Fruit fly (Drosophila melanogaster) whole organism, pupa: Measurements from ENCODE around the gene alt.

Experiments used
- CG10348 ChIP-seq: fragments of 200-800 bp; sonication (Bioruptor generic); IDR thresholded peaks from 2 replicates; pipeline ENCODE4 v1.3.6; 2022; ENCODE audit warnings: missing biosample characterization, missing genetic modification characterization
- CG12605 ChIP-seq: fragments of 200-800 bp; sonication (Bioruptor generic); IDR thresholded peaks from 2 replicates; pipeline ENCODE4 v1.3.6; 2022; ENCODE audit warnings: missing biosample characterization, missing genetic modification characterization
- CG13204 ChIP-seq: fragments of 200-800 bp; sonication (Bioruptor generic); optimal IDR thresholded peaks from 2 replicates; lab custom pipeline; 2018; ENCODE audit warnings: missing biosample characterization, mild to moderate bottlenecking, missing genetic modification characterization, moderate library complexity
- CG14655 ChIP-seq: fragments of 200-800 bp; sonication (Bioruptor generic); optimal IDR thresholded peaks from 3 replicates; lab custom pipeline; 2017; ENCODE audit warnings: mild to moderate bottlenecking, missing biosample characterization, missing genetic modification reagents, missing genetic modification characterization
- CG15710 ChIP-seq: fragments of 200-800 bp; sonication (Bioruptor generic); optimal IDR thresholded peaks from 2 replicates; lab custom pipeline; 2018; ENCODE audit warnings: missing biosample characterization, mild to moderate bottlenecking, missing genetic modification characterization, moderate library complexity
- CG17806 ChIP-seq: fragments of 200-800 bp; sonication (Bioruptor generic); optimal IDR thresholded peaks from 2 replicates; lab custom pipeline; 2018; ENCODE audit warnings: missing biosample characterization, mild to moderate bottlenecking, missing genetic modification characterization, moderate library complexity
- CG32121 ChIP-seq: fragments of 200-800 bp; sonication (Bioruptor generic); IDR thresholded peaks from 2 replicates; pipeline ENCODE4 v1.3.6; 2022; ENCODE audit warnings: missing biosample characterization, missing genetic modification characterization
- CG34367 ChIP-seq: fragments of 200-800 bp; sonication (Bioruptor generic); optimal IDR thresholded peaks from 2 replicates; lab custom pipeline; 2018; ENCODE audit warnings: missing biosample characterization, mild to moderate bottlenecking, missing genetic modification characterization
- CG4496 ChIP-seq: fragments of 200-800 bp; sonication (Bioruptor generic); IDR thresholded peaks from 3 replicates; pipeline ENCODE4 v1.3.6; 2022; ENCODE audit warnings: missing biosample characterization, missing genetic modification characterization
- CG8159 ChIP-seq: fragments of 200-800 bp; sonication (Bioruptor generic); optimal IDR thresholded peaks from 3 replicates; lab custom pipeline; 2018; ENCODE audit warnings: missing biosample characterization, mild to moderate bottlenecking, missing genetic modification characterization, moderate library complexity
- CG8301 ChIP-seq: fragments of 200-800 bp; sonication (Bioruptor generic); optimal IDR thresholded peaks from 2 replicates; lab custom pipeline; 2018; ENCODE audit warnings: missing biosample characterization, mild to moderate bottlenecking, missing genetic modification characterization
- CG9948 ChIP-seq: fragments of 200-800 bp; sonication (Bioruptor generic); optimal IDR thresholded peaks from 2 replicates; lab custom pipeline; 2018; ENCODE audit warnings: missing biosample characterization, mild to moderate bottlenecking, missing genetic modification characterization, moderate library complexity
- D1 ChIP-seq: fragments of 200-800 bp; sonication (Bioruptor generic); optimal IDR thresholded peaks from 2 replicates; lab custom pipeline; 2018; ENCODE audit warnings: missing biosample characterization, mild to moderate bottlenecking, missing genetic modification characterization, moderate library complexity
- EcR ChIP-seq: fragments of 200-800 bp; sonication (Bioruptor generic); optimal IDR thresholded peaks from 3 replicates; lab custom pipeline; 2019; ENCODE audit warnings: missing biosample characterization, missing genetic modification characterization, mild to moderate bottlenecking, moderate library complexity, missing genetic modification reagents
- Ets98B ChIP-seq: fragments of 200-800 bp; sonication (Bioruptor generic); IDR thresholded peaks from 2 replicates; pipeline ENCODE4 v1.3.6; 2022; ENCODE audit warnings: missing biosample characterization, missing genetic modification characterization
- Pif1A ChIP-seq: fragments of 200-800 bp; sonication (Bioruptor generic); optimal IDR thresholded peaks from 3 replicates; lab custom pipeline; 2016; ENCODE audit warnings: missing biosample characterization, missing genetic modification characterization
- Pif1B ChIP-seq: fragments of 200-800 bp; sonication (Bioruptor generic); optimal IDR thresholded peaks from 3 replicates; lab custom pipeline; 2016; ENCODE audit warnings: missing biosample characterization, missing genetic modification characterization
- Snoo ChIP-seq: fragments of 200-800 bp; sonication (Bioruptor generic); optimal IDR thresholded peaks from 3 replicates; lab custom pipeline; 2017; ENCODE audit warnings: missing biosample characterization, mild to moderate bottlenecking, missing genetic modification characterization, inconsistent platforms
- fd96Ca ChIP-seq: fragments of 200-800 bp; sonication (Bioruptor generic); IDR thresholded peaks from 3 replicates; pipeline ENCODE4 v1.3.6; 2022; ENCODE audit warnings: missing biosample characterization, missing genetic modification characterization
- gl ChIP-seq: fragments of 200-800 bp; sonication (Bioruptor generic); optimal IDR thresholded peaks from 2 replicates; lab custom pipeline; 2018; ENCODE audit warnings: missing biosample characterization, mild to moderate bottlenecking, missing genetic modification characterization
- rn ChIP-seq: fragments of 200-800 bp; sonication (Bioruptor generic); IDR thresholded peaks from 2 replicates; pipeline ENCODE4 v1.3.6; 2022; ENCODE audit warnings: missing biosample characterization, missing genetic modification characterization

Gene alt

dm6 chr3R:17681611-17682243 lies 588 bp downstream of the alt start:
- TF ChIP-seq rn (GFP tag; lab: Robert Waterston, UW): no peak
- no peak for TF ChIP-seq CG14655 (GFP tag; lab: Kevin White, UChicago)
- no peak for TF ChIP-seq CG17806 (tag; lab: Kevin White, UChicago)
- TF ChIP-seq Pif1B: no peak
- no peak for TF ChIP-seq CG12605 (GFP tag; lab: Robert Waterston, UW)
- peak; percentile 85 for TF ChIP-seq EcR
- TF ChIP-seq fd96Ca (GFP tag; lab: Robert Waterston, UW): no peak
- no peak for TF ChIP-seq Snoo (tag; lab: Kevin White, UChicago)
- TF ChIP-seq gl: no peak

DNA sequence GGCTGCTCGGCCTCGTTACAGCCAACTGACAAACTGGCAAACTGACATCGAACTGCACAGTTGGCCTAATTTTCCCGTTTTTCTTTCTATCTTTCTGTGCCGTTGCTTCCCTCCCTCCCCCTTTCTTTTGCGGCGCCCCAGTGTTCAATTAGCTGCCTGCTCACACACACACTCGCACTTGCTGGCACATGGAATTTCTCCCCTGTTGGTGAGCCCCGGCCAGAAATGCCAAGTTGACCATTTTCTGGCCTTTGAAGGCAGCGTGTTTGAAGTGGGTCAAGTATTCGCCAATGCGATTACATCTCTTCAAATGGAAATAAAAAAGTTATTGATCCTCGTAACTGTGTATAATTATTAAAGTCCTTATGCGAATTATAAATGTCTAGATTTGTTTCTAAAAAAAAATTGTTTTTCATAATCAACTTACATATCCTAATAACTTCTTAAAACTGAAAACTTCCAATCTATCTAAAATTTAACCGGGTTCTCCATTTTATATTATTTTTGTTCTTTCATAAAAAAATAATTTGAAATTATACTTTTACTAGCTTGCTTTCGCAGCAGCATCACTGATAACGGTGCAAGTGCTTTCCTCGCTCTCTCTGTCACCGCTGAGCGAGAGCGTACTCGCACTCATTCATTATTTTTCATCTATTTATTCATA lies 1.5 kb downstream of the alt start:
- TF ChIP-seq EcR: peak; percentile 33
- no peak for TF ChIP-seq gl
- peak; percentile 58 for TF ChIP-seq Snoo (tag; lab: Kevin White, UChicago)
- TF ChIP-seq CG17806 (tag; lab: Kevin White, UChicago): no peak
- no peak for TF ChIP-seq Pif1B
- peak; percentile 45 for TF ChIP-seq CG8301 (tag; lab: Kevin White, UChicago)
- no peak for TF ChIP-seq fd96Ca (GFP tag; lab: Robert Waterston, UW)
- peak; percentile 23 for TF ChIP-seq CG15710 (tag; lab: Kevin White, UChicago)
- no peak for TF ChIP-seq CG4496
- TF ChIP-seq CG34367 (tag; lab: Kevin White, UChicago): peak; percentile 0
- TF ChIP-seq CG9948 (tag; lab: Kevin White, UChicago): peak; percentile 21
- TF ChIP-seq CG13204 (GFP tag; lab: Kevin White, UChicago): no peak
- no peak for TF ChIP-seq CG12605 (GFP tag; lab: Robert Waterston, UW)
- TF ChIP-seq CG32121 (GFP tag; lab: Robert Waterston, UW): peak; percentile 44; the same call in 1 of the 2 replicates
- TF ChIP-seq CG8159: no peak
- TF ChIP-seq D1 (tag; lab: Kevin White, UChicago): no peak
- peak; percentile 5 for TF ChIP-seq Ets98B
- TF ChIP-seq CG14655 (GFP tag; lab: Kevin White, UChicago): no peak
- TF ChIP-seq CG10348: no peak
- no peak for TF ChIP-seq rn (GFP tag; lab: Robert Waterston, UW)
- no peak for TF ChIP-seq Pif1A (GFP tag; lab: Kevin White, UChicago)

dm6 chr3R:17680268-17680638 lies 2.1 kb downstream of the alt start:
- peak; percentile 92 for TF ChIP-seq EcR
- TF ChIP-seq CG4496: no peak
- no peak for TF ChIP-seq CG14655 (GFP tag; lab: Kevin White, UChicago)
- TF ChIP-seq CG13204 (GFP tag; lab: Kevin White, UChicago): peak; percentile 16

DNA sequence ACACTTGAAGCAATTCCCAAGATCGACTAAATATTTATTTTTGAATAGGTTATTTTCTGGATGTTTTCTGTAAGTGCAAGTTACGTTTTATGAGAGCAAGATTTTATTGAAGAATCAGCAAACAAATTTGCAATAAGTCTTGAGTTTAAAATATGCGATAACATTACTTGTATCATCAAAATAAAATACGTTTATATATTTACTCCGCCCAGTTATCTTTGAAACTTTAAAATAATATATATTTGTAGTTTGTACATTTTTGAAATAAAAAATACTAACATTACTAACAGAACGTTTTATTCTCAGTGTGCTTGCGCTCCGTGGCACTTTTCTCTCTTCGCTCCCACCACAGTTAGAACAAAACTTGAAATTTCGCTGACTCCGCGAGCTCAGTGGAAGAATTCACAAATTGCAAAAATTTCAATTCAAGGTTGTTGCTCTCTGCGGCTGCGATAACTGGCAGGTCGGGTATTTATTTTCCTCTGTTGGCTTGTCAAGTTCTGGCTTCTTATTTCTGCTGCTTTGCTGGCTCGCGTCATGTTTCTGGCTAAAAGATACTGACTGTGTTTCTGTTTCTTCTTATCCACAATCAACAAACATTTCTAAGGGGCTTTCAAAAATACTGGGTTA lies 2.8 kb downstream of the alt start:
- TF ChIP-seq CG10348: no peak
- TF ChIP-seq CG8159: peak; percentile 87
- peak; percentile 82 for TF ChIP-seq CG32121 (GFP tag; lab: Robert Waterston, UW)
- peak; percentile 84 for TF ChIP-seq CG17806 (tag; lab: Kevin White, UChicago)
- peak; percentile 94 for TF ChIP-seq CG8301 (tag; lab: Kevin White, UChicago)
- TF ChIP-seq CG4496: peak; percentile 82
- TF ChIP-seq Pif1A (GFP tag; lab: Kevin White, UChicago): no peak
- TF ChIP-seq CG9948 (tag; lab: Kevin White, UChicago): peak; percentile 89
- TF ChIP-seq EcR: peak; percentile 11
- TF ChIP-seq CG12605 (GFP tag; lab: Robert Waterston, UW): peak; percentile 52
- peak; percentile 58 for TF ChIP-seq Ets98B
- peak; percentile 96 for TF ChIP-seq CG14655 (GFP tag; lab: Kevin White, UChicago)
- TF ChIP-seq rn (GFP tag; lab: Robert Waterston, UW): peak; percentile 45; the same call in 1 of the 2 replicates
- TF ChIP-seq CG13204 (GFP tag; lab: Kevin White, UChicago): no peak
- TF ChIP-seq CG34367 (tag; lab: Kevin White, UChicago): peak; percentile 79
- no peak for TF ChIP-seq fd96Ca (GFP tag; lab: Robert Waterston, UW)
- TF ChIP-seq CG15710 (tag; lab: Kevin White, UChicago): peak; percentile 87
- peak; percentile 26 for TF ChIP-seq gl
- peak; percentile 89 for TF ChIP-seq Snoo (tag; lab: Kevin White, UChicago)
- TF ChIP-seq D1 (tag; lab: Kevin White, UChicago): peak; percentile 85
- TF ChIP-seq Pif1B: peak; percentile 86

- TF ChIP-seq EcR (peak; percentile 88), CG9948 (tag; lab: Kevin White, UChicago) (no peak)
Measured at dm6 chr3R:17678138-17678873, 4.0 kb downstream of the alt start.
